Fruit fly (Drosophila melanogaster) whole organism, embryonic: ENCODE data around the gene CG12691.

Experiments used
- BEAF-32 ChIP-seq: fragments of 200-800 bp; sonication (Bioruptor generic); optimal IDR thresholded peaks from 3 replicates; lab custom pipeline; 2017; ENCODE audit warnings: missing biosample characterization, missing genetic modification characterization, mild to moderate bottlenecking, moderate library complexity, missing genetic modification reagents
- CG15073 ChIP-seq: fragments of 200-800 bp; sonication (Bioruptor generic); optimal IDR thresholded peaks from 2 replicates; lab custom pipeline; 2016; ENCODE audit warnings: missing biosample characterization, missing genetic modification characterization
- CG15601 ChIP-seq: fragments of 200-800 bp; sonication (Bioruptor generic); optimal IDR thresholded peaks from 3 replicates; lab custom pipeline; 2019; ENCODE audit warnings: missing biosample characterization, mild to moderate bottlenecking, missing genetic modification characterization, moderate library complexity
- D ChIP-seq, 2 experiments: fragments of 200-800 bp in 1 of 2; fragments of >200 bp in 1 of 2; sonication (Bioruptor generic) in 1 of 2; optimal IDR thresholded peaks; 2 replicates in 1 of 2; 3 replicates in 1 of 2; lab custom pipeline; 2017; ENCODE audit warnings: mild to moderate bottlenecking in 1 of 2, missing biosample characterization in 1 of 2, missing genetic modification characterization in 1 of 2, missing genetic modification reagents in 1 of 2
- cwo ChIP-seq: fragments of 200-800 bp; sonication (Bioruptor generic); optimal IDR thresholded peaks from 3 replicates; lab custom pipeline; 2017; ENCODE audit warnings: missing biosample characterization, missing genetic modification characterization, mild to moderate bottlenecking, moderate library complexity, missing genetic modification reagents

dm6 chrX:4225020-4225419 lies 40.9 kb upstream of the CG12691 start:
- TF ChIP-seq CG15601 (tag; lab: Kevin White, UChicago) (no peak), D (optimal IDR thresholded peaks at IDR 0.05; lab: Kevin White, UChicago) (no peak), D (GFP tag; optimal IDR thresholded peaks at IDR 0.05; lab: Kevin White, UChicago) (no peak), BEAF-32 (GFP tag; lab: Kevin White, UChicago) (no peak), CG15073 (no peak), cwo (GFP tag; lab: Kevin White, UChicago) (no peak)
